Worm (Caenorhabditis elegans): ENCODE data around the gene srx-128.

ce11 chrV:13827920-13828319 lies 9.4 kb upstream of the srx-128 start, which contains the start of gene nrf-5:
- no peak for TF ChIP-seq W03F9.2 (tag; optimal IDR thresholded peaks at IDR 0.05)
- TF ChIP-seq him-1 (tag; optimal IDR thresholded peaks at IDR 0.05) = no peak
- no peak for TF ChIP-seq dao-5 (tag; optimal IDR thresholded peaks at IDR 0.05)

All from whole organism, L4/young adult.